Fruit fly (Drosophila melanogaster): ENCODE data around the gene CG7990.

CG7990 gene

dm6 chrX:19164726-19165125, 37.1 kb downstream of the CG7990 start (continued):
- no peak for TF ChIP-seq Vsx1 (GFP tag; optimal IDR thresholded peaks at IDR 0.05)
- TF ChIP-seq CG1233 (GFP tag; optimal IDR thresholded peaks at IDR 0.05) = no peak
- TF ChIP-seq Oli (tag; optimal IDR thresholded peaks at IDR 0.05) = peak; percentile 23
- TF ChIP-seq sima (GFP tag; optimal IDR thresholded peaks at IDR 0.05) = no peak
- peak; percentile 0 for TF ChIP-seq CG6854 (GFP tag; optimal IDR thresholded peaks at IDR 0.05)
- TF ChIP-seq CG15514 (GFP tag; optimal IDR thresholded peaks at IDR 0.05) = no peak
- TF ChIP-seq CG14710 (tag; optimal IDR thresholded peaks at IDR 0.05) = no peak
- no peak for TF ChIP-seq CG14965 (GFP tag; optimal IDR thresholded peaks at IDR 0.05; ENCODE audit: borderline replicate concordance)
- peak; percentile 30 to 37 for TF ChIP-seq chif (GFP tag; optimal IDR thresholded peaks at IDR 0.05)
- TF ChIP-seq wor (GFP tag; IDR thresholded peaks at IDR 0.05) = no peak
- no peak for TF ChIP-seq Rfx (GFP tag; IDR thresholded peaks at IDR 0.05)
- TF ChIP-seq Hsf (GFP tag; optimal IDR thresholded peaks at IDR 0.05) = no peak
- TF ChIP-seq CG11723 (GFP tag; optimal IDR thresholded peaks at IDR 0.05) = no peak
- no peak for TF ChIP-seq CG11247 (GFP tag; IDR thresholded peaks at IDR 0.05)
- TF ChIP-seq jigr1 (GFP tag; IDR thresholded peaks at IDR 0.05) = no peak
- no peak for TF ChIP-seq pzg (GFP tag; optimal IDR thresholded peaks at IDR 0.05)
- no peak for TF ChIP-seq ac (GFP tag; optimal IDR thresholded peaks at IDR 0.05)
- no peak for TF ChIP-seq hth (optimal IDR thresholded peaks at IDR 0.05)
- TF ChIP-seq sob (GFP tag; IDR thresholded peaks at IDR 0.05) = no peak; the same call in 1 of the 2 replicates
- no peak for TF ChIP-seq h (optimal IDR thresholded peaks at IDR 0.05)
- TF ChIP-seq wdn (GFP tag; IDR thresholded peaks at IDR 0.05) = no peak
- TF ChIP-seq tgo (GFP tag; IDR thresholded peaks at IDR 0.05) = no peak
- no peak for TF ChIP-seq abd-A (tag; optimal IDR thresholded peaks at IDR 0.05)
- no peak for TF ChIP-seq CG9727 (GFP tag; optimal IDR thresholded peaks at IDR 0.05)
- peak; percentile 6 for TF ChIP-seq CHES-1-like (GFP tag; optimal IDR thresholded peaks at IDR 0.05)
- TF ChIP-seq Gug (GFP tag; IDR thresholded peaks at IDR 0.05) = no peak
- TF ChIP-seq CG5180 (GFP tag; optimal IDR thresholded peaks at IDR 0.05) = peak; percentile 13
- TF ChIP-seq NFAT (GFP tag; IDR thresholded peaks at IDR 0.05) = no peak
- TF ChIP-seq CG30431 (GFP tag; optimal IDR thresholded peaks at IDR 0.05) = no peak
- peak; percentile 60 for TF ChIP-seq CG11504 (tag; optimal IDR thresholded peaks at IDR 0.05)
- TF ChIP-seq CG17568 (GFP tag; optimal IDR thresholded peaks at IDR 0.05) = no peak
- TF ChIP-seq tna (GFP tag; IDR thresholded peaks at IDR 0.05; ENCODE audit: partially characterized antibody) = no peak
- no peak for TF ChIP-seq Atf-2 (GFP tag; optimal IDR thresholded peaks at IDR 0.05)
- TF ChIP-seq CG11456 (GFP tag; IDR thresholded peaks at IDR 0.05) = no peak
- TF ChIP-seq ro (GFP tag; IDR thresholded peaks at IDR 0.05) = no peak
- TF ChIP-seq CG12236 (GFP tag; optimal IDR thresholded peaks at IDR 0.05) = peak; percentile 21
- TF ChIP-seq Asciz (GFP tag; optimal IDR thresholded peaks at IDR 0.05) = no peak
- TF ChIP-seq mirr (GFP tag; optimal IDR thresholded peaks at IDR 0.05) = no peak
- TF ChIP-seq CG1832 (GFP tag; optimal IDR thresholded peaks at IDR 0.05) = no peak
- no peak for TF ChIP-seq CG16863 (GFP tag; optimal IDR thresholded peaks at IDR 0.05)
- no peak for TF ChIP-seq Fer3 (tag; optimal IDR thresholded peaks at IDR 0.05)
- no peak for TF ChIP-seq inv (GFP tag; IDR thresholded peaks at IDR 0.05; ENCODE audit: partially characterized antibody)
- no peak for TF ChIP-seq Kr (GFP tag; optimal IDR thresholded peaks at IDR 0.05)
- peak; percentile 10 for TF ChIP-seq HLH54F (GFP tag; optimal IDR thresholded peaks at IDR 0.05)
- no peak for TF ChIP-seq bowl (GFP tag; IDR thresholded peaks at IDR 0.05)
- TF ChIP-seq sim (GFP tag; IDR thresholded peaks at IDR 0.05) = no peak
- no peak for TF ChIP-seq B-H1 (GFP tag; IDR thresholded peaks at IDR 0.05)
- TF ChIP-seq mld (GFP tag; IDR thresholded peaks at IDR 0.05; ENCODE audit: partially characterized antibody) = no peak
- TF ChIP-seq CG10366 (GFP tag; IDR thresholded peaks at IDR 0.05) = peak; percentile 7; the same call in 1 of the 2 replicates
- TF ChIP-seq YL-1 (GFP tag; optimal IDR thresholded peaks at IDR 0.05) = no peak
- TF ChIP-seq Abd-B (GFP tag; optimal IDR thresholded peaks at IDR 0.05) = no peak
- no peak for TF ChIP-seq CG18262 (tag; optimal IDR thresholded peaks at IDR 0.05)

Data from whole organism, embryonic.